Fruit fly (Drosophila melanogaster): ENCODE measurements around the gene CG11714.
A peak's percentile ranks its signal among the peaks of the same experiment; 100 is the strongest.

Gene CG11714

DNA sequence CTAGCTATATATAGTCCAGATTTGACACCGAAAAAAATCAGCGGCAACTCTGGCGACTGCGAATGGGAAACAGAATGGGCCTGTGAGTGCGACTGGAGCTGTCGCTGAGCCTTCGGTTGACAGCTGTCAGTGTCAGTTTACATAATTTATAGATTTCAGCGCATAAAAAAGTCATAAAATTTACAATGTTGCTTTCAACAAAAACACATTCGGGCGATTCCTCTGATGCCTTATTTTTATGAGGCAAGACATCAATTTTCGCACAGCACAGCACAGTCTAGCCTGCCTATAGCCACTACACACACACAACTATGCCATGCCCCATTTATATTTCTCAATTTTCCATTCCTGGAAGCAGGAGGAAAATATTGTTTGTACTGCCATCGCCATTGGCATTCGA lies 50.1 kb downstream of the CG11714 start:
- no peak for TF ChIP-seq Fer3 (tag; optimal IDR thresholded peaks at IDR 0.05)
- TF ChIP-seq sens (GFP tag), result peak; percentile 33
- TF ChIP-seq Abd-B (GFP tag; optimal IDR thresholded peaks at IDR 0.05), result peak; percentile 6
- TF ChIP-seq prd (optimal IDR thresholded peaks at IDR 0.05), result no peak
- peak; percentile 17; the same call in 1 of the 3 replicates for TF ChIP-seq prd (GFP tag; IDR thresholded peaks at IDR 0.05)
- TF ChIP-seq NC2β (GFP tag; optimal IDR thresholded peaks at IDR 0.05), result no peak
- TF ChIP-seq Med (GFP tag), result peak; percentile 28
- TF ChIP-seq emc (GFP tag; optimal IDR thresholded peaks at IDR 0.05), result no peak
- peak; percentile 28 for TF ChIP-seq grau (tag; optimal IDR thresholded peaks at IDR 0.05)
